Worm (Caenorhabditis elegans) whole organism, L4 larva: Measurements from ENCODE around the gene T02C12.5.

Experiments
- F26F4.8 ChIP-seq: fragments of 200-800 bp; sonication (Bioruptor generic); conservative IDR thresholded peaks from 2 replicates; pipeline ENCODE4 v1.3.6; 2022; ENCODE audit warnings: missing genetic modification characterization, missing compliant biosample characterization
- F44E2.7 ChIP-seq: fragments of 200-800 bp; sonication (Bioruptor generic); IDR thresholded peaks from 2 replicates; pipeline ENCODE4 v2.1.2; 2022; ENCODE audit warnings: missing genetic modification characterization, missing compliant biosample characterization
- F49E8.2 ChIP-seq: sonication (generic microtip); optimal IDR thresholded peaks from 2 replicates; lab custom pipeline; 2016; ENCODE audit warnings: missing compliant biosample characterization, mild to moderate bottlenecking, missing genetic modification characterization, borderline replicate concordance
- R02D3.7 ChIP-seq: fragments of 150-350 bp; sonication (generic microtip); optimal IDR thresholded peaks from 3 replicates; lab custom pipeline; 2014; ENCODE audit warnings: missing biosample characterization, missing genetic modification characterization
- T20F7.1 ChIP-seq: fragments of 200-800 bp; sonication (Bioruptor generic); optimal IDR thresholded peaks from 2 replicates; lab custom pipeline; 2018; ENCODE audit warnings: mild to moderate bottlenecking, missing genetic modification characterization, missing compliant biosample characterization
- Y48G9A.11 ChIP-seq: fragments of 200-800 bp; sonication (Bioruptor generic); IDR thresholded peaks from 2 replicates; pipeline ENCODE4 v1.3.6; 2022; ENCODE audit warnings: missing genetic modification reagents, missing genetic modification characterization, missing compliant biosample characterization
- ZK337.2 ChIP-seq: fragments of 200-800 bp; sonication (Bioruptor generic); IDR thresholded peaks from 2 replicates; pipeline ENCODE4 v1.3.6; 2022; ENCODE audit warnings: missing genetic modification reagents, missing genetic modification characterization, missing compliant biosample characterization
- ZK546.5 ChIP-seq, 2 experiments: sonication (generic microtip); optimal IDR thresholded peaks; 2 replicates each; lab custom pipeline; 2017; ENCODE audit warnings: missing biosample characterization in 2 of 2, missing genetic modification characterization in 2 of 2
- aly-2 ChIP-seq: sonication (generic microtip); optimal IDR thresholded peaks from 2 replicates; lab custom pipeline; 2018; ENCODE audit warnings: missing biosample characterization, missing genetic modification characterization
- ama-1 ChIP-seq: fragments of 150-350 bp; optimal IDR thresholded peaks from 2 replicates; lab custom pipeline; 2014; ENCODE audit warnings: inconsistent platforms, mixed read lengths
- arid-1 ChIP-seq: fragments of 200-800 bp; sonication (Bioruptor generic); conservative IDR thresholded peaks from 2 replicates; pipeline ENCODE4 v1.3.6; 2022; ENCODE audit warnings: missing genetic modification reagents, missing genetic modification characterization, missing compliant biosample characterization
- ceh-20 ChIP-seq: fragments of 200-800 bp; sonication (Bioruptor generic); IDR thresholded peaks from 2 replicates; pipeline ENCODE4 v1.3.6; 2022; ENCODE audit warnings: missing genetic modification reagents, missing genetic modification characterization, missing compliant biosample characterization
- ceh-28 ChIP-seq: fragments of 150-350 bp; optimal IDR thresholded peaks from 2 replicates; lab custom pipeline; 2014; ENCODE audit warnings: missing biosample characterization, missing genetic modification reagents, missing genetic modification characterization
- ces-1 ChIP-seq: fragments of 150-350 bp; sonication (generic microtip); optimal IDR thresholded peaks from 4 replicates; lab custom pipeline; 2014; ENCODE audit warnings: missing biosample characterization, missing genetic modification reagents, missing genetic modification characterization
- ctbp-1 ChIP-seq: fragments of 200-800 bp; sonication (Bioruptor generic); IDR thresholded peaks from 2 replicates; pipeline ENCODE4 v1.3.6; 2022; ENCODE audit warnings: missing genetic modification reagents, missing genetic modification characterization, missing compliant biosample characterization
- daf-16 ChIP-seq, 3 experiments: sonication (generic microtip); optimal IDR thresholded peaks; 2 replicates each; lab custom pipeline; 2016 to 2017; ENCODE audit warnings: missing genetic modification characterization in 3 of 3, missing genetic modification reagents in 3 of 3, mild to moderate bottlenecking in 2 of 3, missing compliant biosample characterization in 2 of 3, missing biosample characterization in 1 of 3, moderate library complexity in 1 of 3
- daf-19 ChIP-seq: fragments of 200-800 bp; sonication (Bioruptor generic); conservative IDR thresholded peaks from 2 replicates; pipeline ENCODE4 v1.3.6; 2022; ENCODE audit warnings: missing genetic modification characterization, missing compliant biosample characterization
- daf-8 ChIP-seq: fragments of 200-800 bp; sonication (Bioruptor generic); IDR thresholded peaks from 2 replicates; pipeline ENCODE4 v1.3.6; 2022; ENCODE audit warnings: missing genetic modification characterization, missing compliant biosample characterization
- dmd-6 ChIP-seq: fragments of 200-800 bp; sonication (Bioruptor generic); IDR thresholded peaks from 2 replicates; pipeline ENCODE4 v1.3.6; 2022; ENCODE audit warnings: missing genetic modification reagents, missing genetic modification characterization, missing compliant biosample characterization
- dmd-9 ChIP-seq: fragments of 200-800 bp; sonication (Bioruptor generic); IDR thresholded peaks from 2 replicates; pipeline ENCODE4 v1.3.6; 2022; ENCODE audit warnings: missing genetic modification reagents, missing genetic modification characterization, missing compliant biosample characterization
- dpl-1 ChIP-seq: fragments of 150-350 bp; optimal IDR thresholded peaks from 2 replicates; lab custom pipeline; 2014; ENCODE audit warnings: missing biosample characterization, missing genetic modification reagents, missing genetic modification characterization
- egl-27 ChIP-seq: sonication (generic microtip); optimal IDR thresholded peaks from 3 replicates; lab custom pipeline; 2017; ENCODE audit warnings: missing biosample characterization, missing genetic modification reagents, missing genetic modification characterization
- egl-43 ChIP-seq: fragments of 200-800 bp; sonication (Bioruptor generic); IDR thresholded peaks from 2 replicates; pipeline ENCODE4 v1.3.6; 2022; ENCODE audit warnings: missing genetic modification reagents, missing genetic modification characterization, missing compliant biosample characterization
- fkh-10 ChIP-seq: fragments of 150-350 bp; optimal IDR thresholded peaks from 2 replicates; lab custom pipeline; 2014; ENCODE audit warnings: missing biosample characterization, missing genetic modification reagents, missing genetic modification characterization
- hlh-11 ChIP-seq: fragments of 200-800 bp; sonication (Bioruptor generic); optimal IDR thresholded peaks from 2 replicates; lab custom pipeline; 2018; ENCODE audit warnings: mild to moderate bottlenecking, missing genetic modification characterization, missing compliant biosample characterization
- jun-1 ChIP-seq: fragments of 150-350 bp; optimal IDR thresholded peaks from 2 replicates; lab custom pipeline; 2014; ENCODE audit warnings: missing biosample characterization, missing genetic modification reagents, missing genetic modification characterization
- lim-7 ChIP-seq: fragments of 200-800 bp; sonication (Bioruptor generic); IDR thresholded peaks from 2 replicates; pipeline ENCODE4 v1.3.6; 2022; ENCODE audit warnings: missing genetic modification characterization, missing compliant biosample characterization
- lin-1 ChIP-seq: fragments of 200-800 bp; sonication (Bioruptor generic); IDR thresholded peaks from 2 replicates; pipeline ENCODE4 v1.3.6; 2022; ENCODE audit warnings: missing genetic modification reagents, missing genetic modification characterization, missing compliant biosample characterization
- lin-13 ChIP-seq: fragments of 150-350 bp; optimal IDR thresholded peaks from 2 replicates; lab custom pipeline; 2014; ENCODE audit warnings: missing biosample characterization, missing genetic modification reagents, missing genetic modification characterization
- lin-15B ChIP-seq: fragments of 150-350 bp; sonication (generic microtip); optimal IDR thresholded peaks from 3 replicates; lab custom pipeline; 2014; ENCODE audit warnings: missing biosample characterization, missing genetic modification characterization
- lin-38 ChIP-seq: fragments of 200-800 bp; sonication (Bioruptor generic); IDR thresholded peaks from 2 replicates; pipeline ENCODE4 v1.3.6; 2022; ENCODE audit warnings: missing genetic modification reagents, missing genetic modification characterization, missing compliant biosample characterization
- lin-39 ChIP-seq: fragments of 150-350 bp; optimal IDR thresholded peaks from 2 replicates; lab custom pipeline; 2014; ENCODE audit warnings: missing biosample characterization, missing genetic modification reagents, missing genetic modification characterization
- lsy-2 ChIP-seq, 2 experiments: fragments of 150-350 bp in 1 of 2; sonication (generic microtip) in 1 of 2; optimal IDR thresholded peaks; 2 replicates each; lab custom pipeline; 2014 to 2017; ENCODE audit warnings: missing biosample characterization in 2 of 2, missing genetic modification characterization in 2 of 2
- madf-9 ChIP-seq: fragments of 200-800 bp; sonication (Bioruptor generic); conservative IDR thresholded peaks from 2 replicates; pipeline ENCODE4 v1.3.6; 2022; ENCODE audit warnings: missing genetic modification reagents, missing genetic modification characterization, missing compliant biosample characterization
- mdl-1 ChIP-seq, 2 experiments: fragments of 150-350 bp in 1 of 2; sonication (generic microtip) in 1 of 2; optimal IDR thresholded peaks; 2 replicates each; lab custom pipeline; 2014 to 2017; ENCODE audit warnings: missing biosample characterization in 2 of 2, missing genetic modification characterization in 2 of 2
- mes-2 ChIP-seq: sonication (generic microtip); optimal IDR thresholded peaks from 2 replicates; lab custom pipeline; 2016; ENCODE audit warnings: missing genotype, mild to moderate bottlenecking, missing genetic modification characterization, missing compliant biosample characterization; ENCODE audit not compliant: poor library complexity, severe bottlenecking
- nhr-11 ChIP-seq: fragments of 150-350 bp; optimal IDR thresholded peaks from 2 replicates; lab custom pipeline; 2014; ENCODE audit warnings: missing biosample characterization, missing genetic modification characterization
- nhr-111 ChIP-seq: fragments of 200-800 bp; sonication (Bioruptor generic); optimal IDR thresholded peaks from 2 replicates; lab custom pipeline; 2018; ENCODE audit warnings: mild to moderate bottlenecking, missing genetic modification characterization, missing compliant biosample characterization
- nhr-237 ChIP-seq: sonication (generic microtip); optimal IDR thresholded peaks from 2 replicates; lab custom pipeline; 2017; ENCODE audit warnings: missing biosample characterization, missing genetic modification characterization
- nhr-28 ChIP-seq: fragments of 150-350 bp; optimal IDR thresholded peaks from 2 replicates; lab custom pipeline; 2014; ENCODE audit warnings: missing biosample characterization, missing genetic modification characterization
- nhr-77 ChIP-seq: fragments of 150-350 bp; optimal IDR thresholded peaks from 2 replicates; lab custom pipeline; 2014; ENCODE audit warnings: missing biosample characterization, missing genetic modification characterization
- sdz-12 ChIP-seq: fragments of 200-800 bp; sonication (Bioruptor generic); optimal IDR thresholded peaks from 2 replicates; lab custom pipeline; 2018; ENCODE audit warnings: mild to moderate bottlenecking, missing genetic modification characterization, missing compliant biosample characterization
- unc-62 ChIP-seq, 3 experiments: fragments of 150-350 bp in 1 of 3; sonication (generic microtip); optimal IDR thresholded peaks in 2 of 3; peaks in 1 of 3; 1 replicate in 1 of 3; 2 replicates in 2 of 3; lab custom pipeline; 2014 to 2017; ENCODE audit warnings: missing biosample characterization in 3 of 3, missing genetic modification characterization in 3 of 3, missing genetic modification reagents in 3 of 3, missing genotype in 1 of 3
- vab-7 ChIP-seq: fragments of 200-800 bp; sonication (Bioruptor generic); IDR thresholded peaks from 2 replicates; pipeline ENCODE4 v1.3.6; 2022; ENCODE audit warnings: missing genetic modification reagents, missing genetic modification characterization, missing compliant biosample characterization
- zag-1 ChIP-seq: fragments of 150-350 bp; optimal IDR thresholded peaks from 2 replicates; lab custom pipeline; 2014; ENCODE audit warnings: missing biosample characterization, missing genetic modification characterization
- zfp-2 ChIP-seq: sonication (generic microtip); optimal IDR thresholded peaks from 2 replicates; lab custom pipeline; 2016; ENCODE audit warnings: mild to moderate bottlenecking, missing genetic modification characterization, missing compliant biosample characterization
- zip-11 ChIP-seq: fragments of 200-800 bp; sonication (Bioruptor generic); IDR thresholded peaks from 2 replicates; pipeline ENCODE4 v1.3.6; 2022; ENCODE audit warnings: missing genetic modification characterization, missing compliant biosample characterization
- zip-2 ChIP-seq: fragments of 150-350 bp; optimal IDR thresholded peaks from 2 replicates; lab custom pipeline; 2014; ENCODE audit warnings: missing biosample characterization, missing genetic modification characterization
- ztf-7 ChIP-seq: fragments of 150-350 bp; optimal IDR thresholded peaks from 2 replicates; lab custom pipeline; 2014; ENCODE audit warnings: missing biosample characterization, missing genetic modification characterization

T02C12.5 gene

DNA sequence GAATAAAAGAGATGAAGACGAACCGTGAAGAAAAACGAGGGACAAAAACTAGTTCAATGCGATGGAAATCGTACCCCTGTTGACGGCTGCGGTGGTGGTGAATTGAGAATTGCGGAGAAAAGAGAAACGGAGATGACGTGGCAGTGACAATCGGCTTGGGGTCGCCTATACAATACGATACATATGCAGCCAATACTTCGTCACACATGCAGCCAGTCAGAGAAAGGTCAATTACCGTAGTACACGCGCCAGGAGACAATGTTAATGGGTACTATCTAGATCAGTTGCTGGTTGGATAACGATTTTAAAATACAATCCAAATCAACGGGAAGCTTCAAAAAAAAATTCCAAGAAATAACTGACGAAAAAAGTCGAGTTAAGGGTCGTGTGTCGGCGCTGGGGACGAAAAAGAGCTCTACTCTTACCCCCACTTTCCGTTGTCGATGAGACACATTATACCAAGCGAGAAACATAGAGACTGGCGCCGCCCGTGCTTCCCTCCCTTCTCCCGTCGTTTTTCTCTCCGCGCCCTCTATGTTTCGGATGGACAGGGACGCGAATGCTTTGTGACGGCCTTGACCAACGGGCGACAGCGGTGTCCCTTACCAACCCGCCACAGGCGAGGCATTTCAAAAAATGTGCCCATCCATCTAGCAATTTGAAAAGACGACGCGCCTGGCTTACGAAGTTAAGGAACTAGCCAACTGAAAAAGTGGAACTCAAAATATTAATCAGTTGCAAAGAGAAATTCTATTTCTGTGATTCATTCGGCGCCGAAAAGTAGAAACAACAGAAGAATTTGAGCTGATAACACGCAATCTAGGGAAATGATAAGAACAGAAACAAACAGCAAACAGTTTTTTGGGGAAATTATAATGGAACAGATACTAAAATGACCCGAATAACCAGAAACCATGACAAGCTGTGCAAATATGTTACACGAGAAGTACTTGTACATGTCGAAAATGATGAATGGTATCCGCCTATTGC lies 9.1 kb downstream of the T02C12.5 start (continued):
- no peak for TF ChIP-seq lin-1 (GFP tag; lab: Robert Waterston, UW)
- TF ChIP-seq vab-7 (GFP tag; lab: Robert Waterston, UW) = no peak
- TF ChIP-seq dmd-6 (GFP tag; lab: Robert Waterston, UW) = peak; percentile 11; the same call in 1 of the 2 replicates
- no peak for TF ChIP-seq daf-8 (GFP tag; lab: Robert Waterston, UW)
- TF ChIP-seq Y48G9A.11 (GFP tag; lab: Robert Waterston, UW) = no peak
- TF ChIP-seq ama-1 (lab: Kevin White, UChicago) = no peak
- no peak for TF ChIP-seq mdl-1 (tag; optimal IDR thresholded peaks at IDR 0.05; lab: Kevin White, UChicago)
- no peak for TF ChIP-seq dmd-9 (GFP tag; lab: Robert Waterston, UW)
- TF ChIP-seq nhr-237 = no peak
- no peak for TF ChIP-seq ces-1 (GFP tag; lab: Kevin White, UChicago)
- TF ChIP-seq R02D3.7 = no peak
- no peak for TF ChIP-seq lin-38 (GFP tag; lab: Robert Waterston, UW)
- TF ChIP-seq F44E2.7 (GFP tag; lab: Robert Waterston, UW) = no peak
- TF ChIP-seq T20F7.1 (GFP tag; lab: Kevin White, UChicago) = no peak
- TF ChIP-seq aly-2 (tag; lab: Kevin White, UChicago) = no peak
- peak in 1 of 2 experiments; percentile 95 for TF ChIP-seq unc-62 (GFP tag; optimal IDR thresholded peaks at IDR 0.05 in 1 of 2; lab: Kevin White, UChicago)
- TF ChIP-seq unc-62 (tag; optimal IDR thresholded peaks at IDR 0.05; lab: Kevin White, UChicago) = no peak
- TF ChIP-seq jun-1 = no peak
- TF ChIP-seq ceh-20 (GFP tag; lab: Robert Waterston, UW) = no peak
- no peak for TF ChIP-seq ZK337.2 (GFP tag; lab: Robert Waterston, UW)
- no peak for TF ChIP-seq nhr-77 (tag; lab: Kevin White, UChicago)
- TF ChIP-seq ZK546.5 (tag; optimal IDR thresholded peaks at IDR 0.05; lab: Kevin White, UChicago) = no peak
- peak; percentile 6 for TF ChIP-seq dpl-1 (GFP tag; lab: Kevin White, UChicago)
- no peak for TF ChIP-seq arid-1 (GFP tag; lab: Robert Waterston, UW)
- no peak for TF ChIP-seq zip-2
- TF ChIP-seq F49E8.2 (tag; lab: Kevin White, UChicago) = no peak
- no peak for TF ChIP-seq daf-19
- peak; percentile 56 for TF ChIP-seq nhr-28 (tag; lab: Kevin White, UChicago)
- TF ChIP-seq lin-13 (GFP tag; lab: Kevin White, UChicago) = no peak
- no peak for TF ChIP-seq nhr-111 (GFP tag; lab: Kevin White, UChicago)
- 0 out of 2 replicates have a peak, but pooled peaks have one; percentile 34 for TF ChIP-seq egl-43
- no peak for TF ChIP-seq mes-2 (tag; lab: Kevin White, UChicago)
- no peak for TF ChIP-seq daf-16 (GFP tag; optimal IDR thresholded peaks at IDR 0.05; lab: Kevin White, UChicago)
- TF ChIP-seq daf-16 (tag; optimal IDR thresholded peaks at IDR 0.05; lab: Kevin White, UChicago) = peak; percentile 52
- TF ChIP-seq lim-7 (GFP tag; lab: Robert Waterston, UW) = 0 out of 2 replicates have a peak, but pooled peaks have one; percentile 25
- no peak for TF ChIP-seq egl-27 (tag; lab: Kevin White, UChicago)
- no peak for TF ChIP-seq F26F4.8
- no peak for TF ChIP-seq madf-9 (GFP tag; lab: Robert Waterston, UW)
- no peak for TF ChIP-seq zip-11 (GFP tag; lab: Robert Waterston, UW)
- TF ChIP-seq lin-39 (tag; lab: Kevin White, UChicago) = no peak
- TF ChIP-seq lsy-2 (tag; optimal IDR thresholded peaks at IDR 0.05; lab: Kevin White, UChicago) = peak in 1 of 2 experiments; percentile 22
- TF ChIP-seq ztf-7 (tag; lab: Kevin White, UChicago) = no peak
- TF ChIP-seq nhr-11 (tag; lab: Kevin White, UChicago) = no peak
- TF ChIP-seq sdz-12 = no peak
- no peak for TF ChIP-seq zfp-2 (tag; lab: Kevin White, UChicago)
- TF ChIP-seq fkh-10 (GFP tag; lab: Kevin White, UChicago) = no peak
- no peak for TF ChIP-seq ctbp-1 (GFP tag; lab: Robert Waterston, UW)
- no peak for TF ChIP-seq ceh-28 (tag; lab: Kevin White, UChicago)
- peak; percentile 46 for TF ChIP-seq hlh-11 (tag; lab: Kevin White, UChicago)
- no peak for TF ChIP-seq zag-1 (tag; lab: Kevin White, UChicago)
- TF ChIP-seq lin-15B (tag; lab: Kevin White, UChicago) = no peak
